Worm (Caenorhabditis elegans) whole organism, L2 larva: ENCODE data around the gene his-7.

Experiments
- C34F6.9 ChIP-seq: fragments of 150-350 bp; optimal IDR thresholded peaks from 2 replicates; lab custom pipeline; 2014; ENCODE audit warnings: missing biosample characterization, missing genetic modification characterization
- F13H6.1 ChIP-seq: sonication (generic microtip); optimal IDR thresholded peaks from 2 replicates; lab custom pipeline; 2016; ENCODE audit warnings: missing genetic modification characterization, missing compliant biosample characterization
- R02D3.7 ChIP-seq: fragments of 150-350 bp; optimal IDR thresholded peaks from 2 replicates; lab custom pipeline; 2014; ENCODE audit warnings: missing biosample characterization, missing genetic modification characterization
- Y55F3AM.14 ChIP-seq: fragments of 200-800 bp; sonication (Bioruptor generic); optimal IDR thresholded peaks from 2 replicates; lab custom pipeline; 2018; ENCODE audit warnings: mild to moderate bottlenecking, missing genetic modification characterization, missing compliant biosample characterization
- ZK546.5 ChIP-seq: sonication (generic microtip); optimal IDR thresholded peaks from 2 replicates; lab custom pipeline; 2017; ENCODE audit warnings: missing biosample characterization, missing genetic modification characterization
- alr-1 ChIP-seq: fragments of 150-350 bp; optimal IDR thresholded peaks from 2 replicates; lab custom pipeline; 2014; ENCODE audit warnings: missing biosample characterization, missing genetic modification characterization
- aly-2 ChIP-seq: fragments of 150-350 bp; optimal IDR thresholded peaks from 2 replicates; lab custom pipeline; 2014; ENCODE audit warnings: missing biosample characterization, missing genetic modification characterization
- ama-1 ChIP-seq: fragments of 150-350 bp; optimal IDR thresholded peaks from 2 replicates; lab custom pipeline; 2018; ENCODE audit warnings: inconsistent platforms
- blmp-1 ChIP-seq: sonication (generic microtip); optimal IDR thresholded peaks from 2 replicates; lab custom pipeline; 2017; ENCODE audit warnings: missing genetic modification characterization, mild to moderate bottlenecking, missing compliant biosample characterization, antibody characterized with exemption, moderate library complexity; ENCODE audit not compliant: insufficient read depth
- ceh-16 ChIP-seq: fragments of 150-350 bp; optimal IDR thresholded peaks from 2 replicates; lab custom pipeline; 2014; ENCODE audit warnings: missing biosample characterization, missing genetic modification characterization
- ceh-82 ChIP-seq: fragments of 150-350 bp; optimal IDR thresholded peaks from 2 replicates; lab custom pipeline; 2014; ENCODE audit warnings: missing biosample characterization, missing genetic modification characterization
- crh-2 ChIP-seq: sonication (generic microtip); optimal IDR thresholded peaks from 2 replicates; lab custom pipeline; 2017; ENCODE audit warnings: missing biosample characterization, missing genetic modification characterization
- dmd-4 ChIP-seq: sonication (generic microtip); optimal IDR thresholded peaks from 2 replicates; lab custom pipeline; 2017; ENCODE audit warnings: missing biosample characterization, missing genetic modification characterization
- egl-27 ChIP-seq: sonication (generic microtip); optimal IDR thresholded peaks from 3 replicates; lab custom pipeline; 2017; ENCODE audit warnings: missing biosample characterization, missing genetic modification reagents, missing genetic modification characterization
- elt-1 ChIP-seq: fragments of 150-350 bp; optimal IDR thresholded peaks from 2 replicates; lab custom pipeline; 2014; ENCODE audit warnings: missing biosample characterization, missing genetic modification characterization
- elt-3 ChIP-seq: sonication (generic microtip); optimal IDR thresholded peaks from 2 replicates; lab custom pipeline; 2017; ENCODE audit warnings: missing biosample characterization, missing genetic modification characterization
- fos-1 ChIP-seq: fragments of 150-350 bp; optimal IDR thresholded peaks from 2 replicates; lab custom pipeline; 2014; ENCODE audit warnings: missing biosample characterization, missing genetic modification characterization
- gmeb-1 ChIP-seq: fragments of 150-350 bp; optimal IDR thresholded peaks from 2 replicates; lab custom pipeline; 2014; ENCODE audit warnings: missing biosample characterization, missing genetic modification characterization
- lin-11 ChIP-seq: fragments of 150-350 bp; sonication (generic microtip); optimal IDR thresholded peaks from 2 replicates; lab custom pipeline; 2014; ENCODE audit warnings: missing biosample characterization, missing genetic modification characterization, inconsistent platforms, mixed read lengths
- lin-13 ChIP-seq: fragments of 150-350 bp; optimal IDR thresholded peaks from 2 replicates; lab custom pipeline; 2014; ENCODE audit warnings: missing biosample characterization, missing genetic modification reagents, missing genetic modification characterization
- lin-39 ChIP-seq: fragments of 150-350 bp; optimal IDR thresholded peaks from 2 replicates; lab custom pipeline; 2014; ENCODE audit warnings: missing biosample characterization, missing genetic modification reagents, missing genetic modification characterization
- lsy-2 ChIP-seq, 2 experiments: fragments of 150-350 bp in 1 of 2; sonication (generic microtip) in 1 of 2; optimal IDR thresholded peaks; 2 replicates each; lab custom pipeline; 2014 to 2017; ENCODE audit warnings: missing biosample characterization in 2 of 2, missing genetic modification characterization in 2 of 2
- mab-5 ChIP-seq: fragments of 150-350 bp; optimal IDR thresholded peaks from 2 replicates; lab custom pipeline; 2014; ENCODE audit warnings: missing biosample characterization, missing genetic modification characterization
- mbf-1 ChIP-seq: sonication (generic microtip); optimal IDR thresholded peaks from 2 replicates; lab custom pipeline; 2017; ENCODE audit warnings: missing biosample characterization, missing genetic modification characterization
- mdl-1 ChIP-seq, 2 experiments: fragments of 150-350 bp in 1 of 2; sonication (generic microtip) in 1 of 2; optimal IDR thresholded peaks; 2 replicates each; lab custom pipeline; 2017; ENCODE audit warnings: missing biosample characterization in 2 of 2, missing genetic modification characterization in 2 of 2
- nhr-10 ChIP-seq: sonication (generic microtip); optimal IDR thresholded peaks from 2 replicates; lab custom pipeline; 2017; ENCODE audit warnings: missing biosample characterization, missing genetic modification characterization
- nhr-11 ChIP-seq: fragments of 150-350 bp; optimal IDR thresholded peaks from 2 replicates; lab custom pipeline; 2014; ENCODE audit warnings: missing biosample characterization, missing genetic modification characterization
- nhr-12 ChIP-seq: fragments of 150-350 bp; optimal IDR thresholded peaks from 2 replicates; lab custom pipeline; 2014; ENCODE audit warnings: missing biosample characterization, missing genetic modification characterization
- nhr-129 ChIP-seq: fragments of 150-350 bp; optimal IDR thresholded peaks from 2 replicates; lab custom pipeline; 2014; ENCODE audit warnings: missing biosample characterization, missing genetic modification characterization
- nhr-21 ChIP-seq: fragments of 150-350 bp; optimal IDR thresholded peaks from 2 replicates; lab custom pipeline; 2014; ENCODE audit warnings: missing biosample characterization, missing genetic modification characterization
- nhr-23 ChIP-seq: fragments of 150-350 bp; optimal IDR thresholded peaks from 2 replicates; lab custom pipeline; 2014; ENCODE audit warnings: missing biosample characterization, missing genetic modification reagents, missing genetic modification characterization
- nhr-237 ChIP-seq: fragments of 150-350 bp; optimal IDR thresholded peaks from 2 replicates; lab custom pipeline; 2014; ENCODE audit warnings: missing biosample characterization, missing genetic modification characterization
- nhr-25 ChIP-seq: fragments of 150-350 bp; sonication (generic microtip); optimal IDR thresholded peaks from 3 replicates; lab custom pipeline; 2014; ENCODE audit warnings: missing biosample characterization, missing genetic modification characterization
- nhr-6 ChIP-seq: fragments of 150-350 bp; optimal IDR thresholded peaks from 2 replicates; lab custom pipeline; 2014; ENCODE audit warnings: missing biosample characterization, missing genetic modification characterization
- nhr-77 ChIP-seq: fragments of 150-350 bp; optimal IDR thresholded peaks from 2 replicates; lab custom pipeline; 2014; ENCODE audit warnings: missing biosample characterization, missing genetic modification characterization
- peb-1 ChIP-seq: fragments of 150-350 bp; optimal IDR thresholded peaks from 2 replicates; lab custom pipeline; 2014; ENCODE audit warnings: missing biosample characterization, missing genetic modification characterization
- sem-4 ChIP-seq: fragments of 150-350 bp; optimal IDR thresholded peaks from 2 replicates; lab custom pipeline; 2014; ENCODE audit warnings: missing biosample characterization, missing genetic modification reagents, missing genetic modification characterization
- skn-1 ChIP-seq: sonication (generic microtip); optimal IDR thresholded peaks from 2 replicates; lab custom pipeline; 2017; ENCODE audit warnings: missing biosample characterization, missing genetic modification characterization
- sma-3 ChIP-seq: sonication (generic microtip); optimal IDR thresholded peaks from 2 replicates; lab custom pipeline; 2016; ENCODE audit warnings: missing genetic modification reagents, missing genetic modification characterization, missing compliant biosample characterization
- sma-9 ChIP-seq, 2 experiments: fragments of 150-350 bp in 1 of 2; sonication (generic microtip) in 1 of 2; optimal IDR thresholded peaks; 2 replicates each; lab custom pipeline; 2014 to 2016; ENCODE audit warnings: missing genetic modification characterization in 2 of 2, mild to moderate bottlenecking in 1 of 2, missing biosample characterization in 1 of 2, missing compliant biosample characterization in 1 of 2, missing genetic modification reagents in 1 of 2, moderate library complexity in 1 of 2
- snpc-4 ChIP-seq: fragments of 150-350 bp; optimal IDR thresholded peaks from 2 replicates; lab custom pipeline; 2014; ENCODE audit warnings: missing biosample characterization, missing genetic modification characterization
- unc-39 ChIP-seq: fragments of 150-350 bp; optimal IDR thresholded peaks from 2 replicates; lab custom pipeline; 2014; ENCODE audit warnings: missing biosample characterization, missing genetic modification characterization
- unc-55 ChIP-seq: fragments of 150-350 bp; sonication (generic microtip); optimal IDR thresholded peaks from 3 replicates; lab custom pipeline; 2014; ENCODE audit warnings: missing biosample characterization, missing genetic modification reagents, missing genetic modification characterization
- unc-62 ChIP-seq: fragments of 150-350 bp; optimal IDR thresholded peaks from 2 replicates; lab custom pipeline; 2014; ENCODE audit warnings: missing biosample characterization, missing genetic modification reagents, missing genetic modification characterization
- zag-1 ChIP-seq: fragments of 150-350 bp; optimal IDR thresholded peaks from 2 replicates; lab custom pipeline; 2014; ENCODE audit warnings: missing biosample characterization, missing genetic modification characterization
- ztf-1 ChIP-seq: fragments of 200-800 bp; sonication (Bioruptor generic); conservative IDR thresholded peaks from 2 replicates; pipeline ENCODE4 v1.3.6; 2022; ENCODE audit warnings: missing genetic modification characterization, missing compliant biosample characterization
- ztf-11 ChIP-seq: sonication (generic microtip); optimal IDR thresholded peaks from 2 replicates; lab custom pipeline; 2017; ENCODE audit warnings: missing biosample characterization, missing genetic modification characterization
- ztf-4 ChIP-seq: fragments of 150-350 bp; optimal IDR thresholded peaks from 2 replicates; lab custom pipeline; 2014; ENCODE audit warnings: missing biosample characterization, missing genetic modification characterization

The his-7 gene

ce11 chrV:8569841-8570361, 36.7 kb downstream of the his-7 start, which contains the start of the genes F25G6.9 and symk-1:
TSS of gene F25G6.9 (minus strand) at chrV:8570000.
TSS of gene symk-1 (plus strand) at chrV:8570311.
- TF ChIP-seq sma-3 (GFP tag; lab: Kevin White, UChicago): peak; percentile 46
- no peak for TF ChIP-seq nhr-23 (tag; lab: Kevin White, UChicago)
- TF ChIP-seq ama-1 (lab: Kevin White, UChicago): no peak
- no peak for TF ChIP-seq blmp-1 (tag; lab: Kevin White, UChicago)
- no peak for TF ChIP-seq skn-1
- no peak for TF ChIP-seq nhr-25 (tag; lab: Kevin White, UChicago)
- no peak for TF ChIP-seq C34F6.9 (tag; lab: Kevin White, UChicago)
- no peak for TF ChIP-seq mdl-1 (tag; optimal IDR thresholded peaks at IDR 0.05; lab: Kevin White, UChicago)
- TF ChIP-seq snpc-4 (tag; lab: Kevin White, UChicago): peak; percentile 37
- peak; percentile 4 for TF ChIP-seq nhr-77
- TF ChIP-seq zag-1: no peak
- peak; percentile 77 for TF ChIP-seq unc-55
- TF ChIP-seq ztf-4 (tag; lab: Kevin White, UChicago): no peak
- TF ChIP-seq ceh-16 (tag; lab: Kevin White, UChicago): no peak
- peak; percentile 33 for TF ChIP-seq R02D3.7 (tag; lab: Kevin White, UChicago)
- TF ChIP-seq alr-1 (tag; lab: Kevin White, UChicago): no peak
- TF ChIP-seq aly-2: no peak
- no peak for TF ChIP-seq nhr-6 (tag; lab: Kevin White, UChicago)
- peak; percentile 63 for TF ChIP-seq crh-2 (tag; lab: Kevin White, UChicago)
- no peak for TF ChIP-seq lin-39
- no peak for TF ChIP-seq Y55F3AM.14 (GFP tag; lab: Kevin White, UChicago)
- TF ChIP-seq unc-62: no peak
- TF ChIP-seq egl-27 (tag; lab: Kevin White, UChicago): no peak
- TF ChIP-seq sem-4 (tag; lab: Kevin White, UChicago): no peak
- peak; percentile 51 for TF ChIP-seq F13H6.1 (tag; lab: Kevin White, UChicago)
- no peak for TF ChIP-seq ZK546.5
- TF ChIP-seq nhr-11 (tag; lab: Kevin White, UChicago): no peak
- TF ChIP-seq nhr-129 (tag; lab: Kevin White, UChicago): peak; percentile 20
- TF ChIP-seq fos-1 (tag; lab: Kevin White, UChicago): peak; percentile 18
- TF ChIP-seq nhr-10 (tag; lab: Kevin White, UChicago): no peak
- no peak for TF ChIP-seq elt-3 (tag; lab: Kevin White, UChicago)
- no peak for TF ChIP-seq ztf-11 (tag; lab: Kevin White, UChicago)
- no peak for TF ChIP-seq ztf-1
- TF ChIP-seq ceh-82 (tag; lab: Kevin White, UChicago): no peak
- TF ChIP-seq lin-13 (GFP tag; lab: Kevin White, UChicago): peak; percentile 36
- TF ChIP-seq mbf-1: no peak
- peak; percentile 66 to 81 for TF ChIP-seq lsy-2 (tag; optimal IDR thresholded peaks at IDR 0.05; lab: Kevin White, UChicago)
- TF ChIP-seq elt-1: no peak
- no peak for TF ChIP-seq nhr-12 (tag; lab: Kevin White, UChicago)
- peak; percentile 82 for TF ChIP-seq gmeb-1 (tag; lab: Kevin White, UChicago)
- peak; percentile 45 for TF ChIP-seq mab-5
- no peak for TF ChIP-seq nhr-237 (tag; lab: Kevin White, UChicago)
- TF ChIP-seq dmd-4 (tag; lab: Kevin White, UChicago): no peak
- TF ChIP-seq lin-11 (tag; lab: Kevin White, UChicago): peak; percentile 41
- peak; percentile 68 for TF ChIP-seq sma-9 (GFP tag; optimal IDR thresholded peaks at IDR 0.05; lab: Kevin White, UChicago)
- no peak for TF ChIP-seq sma-9 (tag; optimal IDR thresholded peaks at IDR 0.05; lab: Kevin White, UChicago)
- no peak for TF ChIP-seq unc-39 (tag; lab: Kevin White, UChicago)
- TF ChIP-seq peb-1 (tag; lab: Kevin White, UChicago): no peak
- TF ChIP-seq nhr-21 (tag; lab: Kevin White, UChicago): peak; percentile 46
